Worm (Caenorhabditis elegans): Measurements from ENCODE around the gene cisd-3.1.

cisd-3.1 gene

DNA sequence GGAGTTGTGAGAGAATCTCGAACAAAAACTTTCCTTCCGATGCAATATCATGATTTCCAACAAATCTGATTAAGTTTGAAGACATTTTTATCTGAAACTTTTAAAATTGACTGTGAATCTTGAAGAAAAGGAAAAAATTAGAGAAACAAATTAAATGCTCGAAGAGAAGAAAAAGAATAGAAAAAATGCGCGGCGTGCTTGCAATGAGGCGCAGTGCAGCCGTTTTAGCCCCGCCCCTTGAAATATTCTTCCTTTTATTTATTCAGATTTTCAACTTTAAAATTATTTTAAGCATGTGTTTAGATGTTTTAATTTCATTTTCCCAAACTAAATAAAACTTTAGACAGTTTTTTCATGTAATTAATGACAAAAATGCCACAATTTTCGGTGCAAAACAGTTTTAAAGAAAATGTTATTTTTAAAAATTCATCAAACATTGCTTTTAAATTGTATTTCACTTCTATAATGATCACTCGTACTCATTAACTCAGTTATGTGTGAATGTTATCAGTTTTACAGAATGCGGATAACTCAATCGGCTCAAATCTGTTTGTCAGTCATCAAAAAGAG is at the start of gene cisd-3.1, which contains the start of gene mrps-34:
Gene cisd-3.1, plus strand, starts transcription at position 520 of the 570 bp plus-strand sequence.
Gene mrps-34, minus strand, starts transcription at position 91 of the 570 bp plus-strand sequence.
- peak; percentile 42 for TF ChIP-seq pha-4 (tag; optimal IDR thresholded peaks at IDR 0.05)
- no peak for TF ChIP-seq fkh-10 (GFP tag; optimal IDR thresholded peaks at IDR 0.05)
- no peak for TF ChIP-seq eor-1 (tag; optimal IDR thresholded peaks at IDR 0.05)
- peak; percentile 46 for TF ChIP-seq nfya-1 (tag; optimal IDR thresholded peaks at IDR 0.05; ENCODE audit: insufficient read depth)
- peak; percentile 1 for TF ChIP-seq snpc-4 (tag; optimal IDR thresholded peaks at IDR 0.05)
- TF ChIP-seq nhr-43 (tag; optimal IDR thresholded peaks at IDR 0.05; ENCODE audit: poor library complexity, severe bottlenecking): no peak
- TF ChIP-seq daf-12 (tag; optimal IDR thresholded peaks at IDR 0.05): no peak

- TF ChIP-seq elt-2 (tag; optimal IDR thresholded peaks at IDR 0.05): peak; percentile 82
- no peak for TF ChIP-seq fkh-10 (GFP tag; optimal IDR thresholded peaks at IDR 0.05)
- TF ChIP-seq nhr-43 (tag; optimal IDR thresholded peaks at IDR 0.05; ENCODE audit: poor library complexity, severe bottlenecking): peak; percentile 26
- TF ChIP-seq pqm-1 (tag; optimal IDR thresholded peaks at IDR 0.05): peak; percentile 76
Observed at ce11 chrIII:4493008-4493777, 49.5 kb upstream of the cisd-3.1 start.

DNA sequence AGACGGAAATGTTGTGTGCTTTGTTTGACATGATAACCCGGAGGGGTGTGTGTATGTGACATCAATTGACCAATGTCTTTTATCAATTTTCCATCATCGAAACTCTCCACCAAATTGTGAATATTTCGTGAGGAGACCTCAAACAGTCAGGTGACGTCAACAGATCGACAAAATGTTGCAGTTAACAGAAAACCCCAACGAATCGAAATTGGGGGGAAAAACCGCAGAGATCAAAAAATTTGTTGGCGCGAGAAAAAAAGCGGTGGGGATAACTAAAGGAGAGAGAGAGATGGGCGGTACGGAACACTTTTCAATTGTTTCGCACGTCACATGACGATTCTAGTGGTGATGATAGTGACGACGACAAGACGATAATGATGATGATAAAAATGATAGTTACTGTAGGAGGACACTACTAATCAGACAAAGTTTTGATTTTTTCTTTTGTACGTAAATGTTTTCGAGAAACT is 48.1 kb upstream of the cisd-3.1 start:
- TF ChIP-seq sea-2 (GFP tag; optimal IDR thresholded peaks at IDR 0.05) (no peak), nhr-28 (tag; optimal IDR thresholded peaks at IDR 0.05) (no peak), fkh-2 (tag; optimal IDR thresholded peaks at IDR 0.05) (no peak), eor-1 (tag; optimal IDR thresholded peaks at IDR 0.05) (no peak), pqm-1 (tag; optimal IDR thresholded peaks at IDR 0.05) (peak; percentile 69), mdl-1 (tag; optimal IDR thresholded peaks at IDR 0.05) (peak; percentile 16), lin-15B (tag; optimal IDR thresholded peaks at IDR 0.05) (peak; percentile 9), ceh-82 (tag; optimal IDR thresholded peaks at IDR 0.05) (no peak), skn-1 (tag; optimal IDR thresholded peaks at IDR 0.05) (no peak), elt-1 (tag; optimal IDR thresholded peaks at IDR 0.05) (no peak), unc-39 (tag; optimal IDR thresholded peaks at IDR 0.05) (no peak), nhr-12 (tag; optimal IDR thresholded peaks at IDR 0.05) (no peak), unc-62 (GFP tag; optimal IDR thresholded peaks at IDR 0.05) (no peak), nhr-25 (tag; optimal IDR thresholded peaks at IDR 0.05) (peak; percentile 74), ztf-4 (tag; optimal IDR thresholded peaks at IDR 0.05) (no peak), jun-1 (tag; optimal IDR thresholded peaks at IDR 0.05) (peak; percentile 83), nhr-237 (tag; optimal IDR thresholded peaks at IDR 0.05) (no peak), R02D3.7 (tag; optimal IDR thresholded peaks at IDR 0.05) (no peak), lin-39 (tag; optimal IDR thresholded peaks at IDR 0.05) (no peak), egl-5 (tag; optimal IDR thresholded peaks at IDR 0.05) (no peak), nhr-23 (tag; optimal IDR thresholded peaks at IDR 0.05) (peak; percentile 83), ceh-28 (tag; optimal IDR thresholded peaks at IDR 0.05) (peak; percentile 58), elt-2 (tag; optimal IDR thresholded peaks at IDR 0.05) (peak; percentile 78), nhr-11 (tag; optimal IDR thresholded peaks at IDR 0.05) (no peak), zag-1 (tag; optimal IDR thresholded peaks at IDR 0.05) (no peak), aly-2 (tag; optimal IDR thresholded peaks at IDR 0.05) (no peak), ama-1 (optimal IDR thresholded peaks at IDR 0.05) (no peak), nhr-43 (tag; optimal IDR thresholded peaks at IDR 0.05; ENCODE audit: poor library complexity, severe bottlenecking) (peak; percentile 79), ceh-16 (tag; optimal IDR thresholded peaks at IDR 0.05) (no peak), nhr-76 (tag; optimal IDR thresholded peaks at IDR 0.05) (no peak), ceh-9 (tag; optimal IDR thresholded peaks at IDR 0.05) (no peak), nhr-77 (tag; optimal IDR thresholded peaks at IDR 0.05) (no peak), tbx-2 (tag; optimal IDR thresholded peaks at IDR 0.05) (no peak), egl-27 (tag; optimal IDR thresholded peaks at IDR 0.05) (no peak), fkh-10 (GFP tag; optimal IDR thresholded peaks at IDR 0.05) (no peak), mml-1 (tag; optimal IDR thresholded peaks at IDR 0.05) (no peak), elt-3 (tag; optimal IDR thresholded peaks at IDR 0.05) (peak; percentile 42 to 91 (median 89)), hmg-11 (tag; optimal IDR thresholded peaks at IDR 0.05) (no peak), lsy-12 (tag; optimal IDR thresholded peaks at IDR 0.05) (peak; percentile 54), ZK546.5 (tag; optimal IDR thresholded peaks at IDR 0.05) (no peak), daf-12 (tag; optimal IDR thresholded peaks at IDR 0.05) (no peak), snpc-4 (tag; optimal IDR thresholded peaks at IDR 0.05) (no peak), ztf-11 (tag; optimal IDR thresholded peaks at IDR 0.05) (no peak), pha-4 (tag; optimal IDR thresholded peaks at IDR 0.05) (peak; percentile 50), fos-1 (tag; optimal IDR thresholded peaks at IDR 0.05) (no peak), nhr-67 (tag; optimal IDR thresholded peaks at IDR 0.05) (no peak)

Data from whole organism, L3 larva.